Fruit fly (Drosophila melanogaster): ENCODE results near the gene ATPsynCF6L.

Gene ATPsynCF6L

dm6 chr3L:5012033-5012432, at the start of gene ATPsynCF6L:
Gene ATPsynCF6L (minus strand): TSS chr3L:5012133.
- TF ChIP-seq CG8478 (optimal IDR thresholded peaks at IDR 0.05), result no peak
- no peak for TF ChIP-seq CTCF (optimal IDR thresholded peaks at IDR 0.05)

- TF ChIP-seq CG8478 (optimal IDR thresholded peaks at IDR 0.05) (no peak), CTCF (optimal IDR thresholded peaks at IDR 0.05) (no peak)
Measured at dm6 chr3L:5017521-5017920, 5.6 kb upstream of the ATPsynCF6L start.

dm6 chr3L:4999447-5000226, 12.3 kb downstream of the ATPsynCF6L start:
- TF ChIP-seq CG8478 (optimal IDR thresholded peaks at IDR 0.05) (no peak), CTCF (optimal IDR thresholded peaks at IDR 0.05) (no peak)

dm6 chr3L:4996777-4997176, 15.2 kb downstream of the ATPsynCF6L start, which contains the start of gene t-Grip128:
Gene t-Grip128 (minus strand): TSS chr3L:4996877.
- TF ChIP-seq CTCF (optimal IDR thresholded peaks at IDR 0.05), result no peak
- TF ChIP-seq CG8478 (optimal IDR thresholded peaks at IDR 0.05), result no peak

DNA sequence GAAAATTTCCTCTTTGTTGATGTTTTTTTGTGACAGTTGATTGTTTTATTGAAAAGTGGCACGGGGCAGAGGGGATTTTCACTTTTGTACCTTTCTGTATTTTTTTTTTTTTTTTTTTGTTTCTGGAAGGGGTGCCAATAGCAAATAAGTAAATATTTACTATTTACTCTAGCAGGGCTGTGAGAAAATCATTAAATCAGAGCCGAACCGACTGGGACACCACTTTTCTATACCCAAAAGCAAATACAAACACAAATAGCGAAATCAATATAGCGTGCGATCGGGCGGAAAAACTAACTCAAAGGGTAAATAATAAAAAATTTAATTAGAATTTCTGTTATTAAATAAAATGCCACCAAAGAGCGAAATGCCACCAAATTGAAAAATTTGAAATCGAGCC, 19.8 kb downstream of the ATPsynCF6L start:
- TF ChIP-seq CTCF (optimal IDR thresholded peaks at IDR 0.05) (no peak), CG8478 (optimal IDR thresholded peaks at IDR 0.05) (no peak)

dm6 chr3L:4980669-4981068, 31.3 kb downstream of the ATPsynCF6L start, which contains the start of gene CG17030:
Gene CG17030 (minus strand): TSS chr3L:4980769.
- TF ChIP-seq CG8478 (optimal IDR thresholded peaks at IDR 0.05) (no peak), CTCF (optimal IDR thresholded peaks at IDR 0.05) (no peak)

DNA sequence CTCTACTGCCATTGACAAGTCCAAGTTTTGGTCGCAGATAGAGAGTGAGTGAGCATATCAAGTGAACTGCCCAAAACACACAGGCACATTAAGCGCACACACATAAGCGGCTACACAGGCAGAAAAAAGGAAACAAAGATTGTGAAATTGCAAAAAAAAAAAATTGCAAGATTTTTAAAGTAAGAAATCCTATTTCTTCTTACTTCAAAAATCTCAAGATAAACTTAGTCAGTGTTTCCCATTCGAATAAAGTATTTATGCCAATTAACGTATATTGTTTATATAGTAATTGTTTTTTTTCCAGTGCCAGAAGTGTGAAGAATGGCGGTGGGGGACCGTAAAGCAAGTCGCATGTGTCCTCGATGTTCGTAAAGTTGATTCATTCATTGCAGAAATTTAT, 33.0 kb downstream of the ATPsynCF6L start:
- TF ChIP-seq CG8478 (optimal IDR thresholded peaks at IDR 0.05), result no peak
- no peak for TF ChIP-seq CTCF (optimal IDR thresholded peaks at IDR 0.05)

DNA sequence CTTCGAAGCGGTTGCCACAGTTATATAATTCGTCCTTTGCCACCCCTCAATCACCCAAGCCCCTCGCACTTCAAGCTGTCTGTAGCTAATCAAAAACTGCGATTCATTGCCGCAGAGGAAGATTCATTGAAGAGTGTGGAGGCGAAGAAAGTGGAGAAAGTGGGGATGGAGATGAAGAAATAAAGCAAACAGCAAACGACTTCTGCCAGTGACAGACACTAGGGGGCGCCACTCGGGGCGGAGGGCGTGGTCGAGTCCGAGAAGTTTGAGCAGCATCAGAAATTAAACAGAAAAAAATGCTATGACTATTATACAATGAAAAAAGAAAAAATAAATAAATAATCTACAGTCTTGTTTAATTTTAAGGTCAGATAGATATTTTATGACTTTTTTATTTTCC, 33.9 kb downstream of the ATPsynCF6L start:
- peak; percentile 55 to 66 for TF ChIP-seq CTCF (optimal IDR thresholded peaks at IDR 0.05)
- no peak for TF ChIP-seq CG8478 (optimal IDR thresholded peaks at IDR 0.05)

DNA sequence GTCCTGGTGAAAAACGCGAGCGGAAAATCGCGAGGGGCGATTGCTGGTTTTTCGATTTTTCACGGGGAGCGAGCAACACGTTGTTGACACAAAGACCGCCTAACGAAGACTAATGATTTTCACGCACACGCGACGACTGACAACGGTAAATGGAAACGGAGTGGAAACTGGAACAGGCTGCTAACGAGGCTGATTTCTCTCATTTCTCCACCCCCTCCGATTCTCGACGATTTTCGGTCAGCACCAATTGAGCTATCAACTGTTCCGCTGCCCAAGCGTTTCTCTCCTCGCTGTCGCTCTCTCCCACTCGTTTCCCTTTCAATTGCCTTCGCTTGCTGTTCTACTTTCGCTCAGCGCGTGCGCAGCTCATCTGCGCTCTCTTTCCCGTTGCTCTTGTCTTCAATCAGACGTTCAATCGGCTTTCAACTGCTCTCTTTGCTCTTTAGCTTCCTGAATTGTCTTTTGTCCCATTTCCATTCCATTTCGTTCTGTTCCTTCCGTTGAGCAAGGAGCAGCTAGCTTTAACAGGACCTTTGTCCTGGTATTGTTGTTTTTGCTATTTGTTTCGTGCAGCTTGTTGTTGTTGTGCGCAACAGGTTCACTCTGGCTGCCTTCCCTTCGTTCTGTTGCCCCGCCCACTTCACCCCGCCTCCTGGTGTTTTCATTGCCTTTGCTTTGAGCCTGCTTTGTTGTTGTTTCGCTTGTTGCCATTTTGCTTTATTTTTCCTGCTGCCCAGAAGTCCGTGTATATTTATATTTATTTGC, 35.7 kb downstream of the ATPsynCF6L start:
- TF ChIP-seq CTCF (optimal IDR thresholded peaks at IDR 0.05), result no peak
- TF ChIP-seq CG8478 (optimal IDR thresholded peaks at IDR 0.05), result no peak

- TF ChIP-seq CTCF (optimal IDR thresholded peaks at IDR 0.05), result no peak
- no peak for TF ChIP-seq CG8478 (optimal IDR thresholded peaks at IDR 0.05)
Measured at dm6 chr3L:4969328-4969727, 42.6 kb downstream of the ATPsynCF6L start.

dm6 chr3L:4966749-4967148, 45.2 kb downstream of the ATPsynCF6L start:
- TF ChIP-seq CG8478 (optimal IDR thresholded peaks at IDR 0.05) (no peak), CTCF (optimal IDR thresholded peaks at IDR 0.05) (no peak)

Measured in S2 (cell line).